Fruit fly (Drosophila melanogaster) whole organism, embryonic: ENCODE results near the gene Dic61B.
A peak's percentile ranks its signal among the peaks of the same experiment; 100 is the strongest.

ENCODE experiments used
- ATbp ChIP-seq: fragments of 200-800 bp; sonication (Bioruptor generic); optimal IDR thresholded peaks from 2 replicates; lab custom pipeline; 2017; ENCODE audit warnings: missing biosample characterization, mild to moderate bottlenecking, missing genetic modification characterization, missing genetic modification reagents
- CG10267 ChIP-seq: fragments of 200-800 bp; sonication (Bioruptor generic); optimal IDR thresholded peaks from 2 replicates; lab custom pipeline; 2018; ENCODE audit warnings: missing biosample characterization, mild to moderate bottlenecking, missing genetic modification characterization, moderate library complexity
- CG10654 ChIP-seq: fragments of 200-800 bp; sonication (Bioruptor generic); optimal IDR thresholded peaks from 2 replicates; lab custom pipeline; 2016; ENCODE audit warnings: missing biosample characterization, missing genetic modification characterization
- CG10979 ChIP-seq: fragments of 200-800 bp; sonication (Bioruptor generic); optimal IDR thresholded peaks from 2 replicates; lab custom pipeline; 2018; ENCODE audit warnings: missing biosample characterization, mild to moderate bottlenecking, missing genetic modification characterization, moderate library complexity
- CG15269 ChIP-seq: fragments of 200-800 bp; sonication (Bioruptor generic); optimal IDR thresholded peaks from 2 replicates; lab custom pipeline; 2018; ENCODE audit warnings: missing biosample characterization, mild to moderate bottlenecking, missing genetic modification characterization, moderate library complexity
- CG17802 ChIP-seq: fragments of 200-800 bp; sonication (Bioruptor generic); optimal IDR thresholded peaks from 2 replicates; lab custom pipeline; 2018; ENCODE audit warnings: missing biosample characterization, mild to moderate bottlenecking, missing genetic modification characterization, moderate library complexity
- CG17829 ChIP-seq: fragments of 200-800 bp; optimal IDR thresholded peaks from 2 replicates; lab custom pipeline; 2019; ENCODE audit warnings: missing biosample characterization, mild to moderate bottlenecking, missing genetic modification characterization, moderate library complexity
- CG2202 ChIP-seq: fragments of 200-800 bp; sonication (Bioruptor generic); optimal IDR thresholded peaks from 2 replicates; lab custom pipeline; 2018; ENCODE audit warnings: missing biosample characterization, mild to moderate bottlenecking, missing genetic modification characterization
- CG30403 ChIP-seq: fragments of 200-800 bp; sonication (Bioruptor generic); optimal IDR thresholded peaks from 3 replicates; lab custom pipeline; 2016; ENCODE audit warnings: missing biosample characterization, missing genetic modification characterization
- CG3407 ChIP-seq: fragments of 200-800 bp; sonication (Bioruptor generic); optimal IDR thresholded peaks from 2 replicates; lab custom pipeline; 2018; ENCODE audit warnings: missing biosample characterization, mild to moderate bottlenecking, missing genetic modification characterization
- CG4707 ChIP-seq: fragments of 200-800 bp; sonication (Bioruptor generic); optimal IDR thresholded peaks from 2 replicates; lab custom pipeline; 2018; ENCODE audit warnings: missing biosample characterization, mild to moderate bottlenecking, missing genetic modification characterization, moderate library complexity
- CG4820 ChIP-seq: fragments of 200-800 bp; sonication (Bioruptor generic); optimal IDR thresholded peaks from 3 replicates; lab custom pipeline; 2016; ENCODE audit warnings: missing biosample characterization, missing genetic modification characterization
- CG9437 ChIP-seq: fragments of 200-800 bp; sonication (Bioruptor generic); optimal IDR thresholded peaks from 2 replicates; lab custom pipeline; 2018; ENCODE audit warnings: missing biosample characterization, mild to moderate bottlenecking, missing genetic modification characterization
- CG9727 ChIP-seq: fragments of 200-800 bp; sonication (Bioruptor generic); optimal IDR thresholded peaks from 3 replicates; lab custom pipeline; 2017; ENCODE audit warnings: missing biosample characterization, mild to moderate bottlenecking, missing genetic modification characterization
- CG9797 ChIP-seq: fragments of 200-800 bp; sonication (Bioruptor generic); optimal IDR thresholded peaks from 3 replicates; lab custom pipeline; 2018; ENCODE audit warnings: missing biosample characterization, mild to moderate bottlenecking, missing genetic modification characterization
- CG9876 ChIP-seq: fragments of 200-800 bp; sonication (Bioruptor generic); optimal IDR thresholded peaks from 2 replicates; lab custom pipeline; 2016; ENCODE audit warnings: missing biosample characterization, missing genetic modification characterization
- D ChIP-seq, 2 experiments: fragments of 200-800 bp in 1 of 2; fragments of >200 bp in 1 of 2; sonication (Bioruptor generic) in 1 of 2; optimal IDR thresholded peaks; 2 replicates in 1 of 2; 3 replicates in 1 of 2; lab custom pipeline; 2017; ENCODE audit warnings: mild to moderate bottlenecking in 1 of 2, missing biosample characterization in 1 of 2, missing genetic modification characterization in 1 of 2, missing genetic modification reagents in 1 of 2
- Eip74EF ChIP-seq, 2 experiments: fragments of 200-800 bp in 1 of 2; fragments of >200 bp in 1 of 2; sonication (Bioruptor generic) in 1 of 2; optimal IDR thresholded peaks; 2 replicates each; lab custom pipeline; 2017 to 2019; ENCODE audit warnings: missing biosample characterization in 2 of 2, missing genetic modification characterization in 2 of 2, mild to moderate bottlenecking in 1 of 2, moderate library complexity in 1 of 2
- Gug ChIP-seq: fragments of 200-800 bp; sonication (Bioruptor generic); IDR thresholded peaks from 4 replicates; pipeline ENCODE4 v1.3.6; 2022; ENCODE audit warnings: missing biosample characterization, missing genetic modification characterization
- H2.0 ChIP-seq: fragments of 200-800 bp; sonication (Bioruptor generic); IDR thresholded peaks from 2 replicates; pipeline ENCODE4 v1.3.6; 2022; ENCODE audit warnings: missing biosample characterization, missing genetic modification characterization
- HHEX ChIP-seq: fragments of 200-800 bp; sonication (Bioruptor generic); optimal IDR thresholded peaks from 3 replicates; lab custom pipeline; 2017; ENCODE audit warnings: missing biosample characterization, mild to moderate bottlenecking, missing genetic modification characterization, missing genetic modification reagents
- HLH3B ChIP-seq: fragments of 200-800 bp; sonication (Bioruptor generic); IDR thresholded peaks from 2 replicates; pipeline ENCODE4 v1.3.6; 2022; ENCODE audit warnings: missing biosample characterization, missing genetic modification characterization
- Hr3 ChIP-seq: fragments of 200-800 bp; sonication (Bioruptor generic); optimal IDR thresholded peaks from 3 replicates; lab custom pipeline; 2016; ENCODE audit warnings: missing biosample characterization, missing genetic modification characterization
- NFAT ChIP-seq: fragments of 200-800 bp; sonication (Bioruptor generic); IDR thresholded peaks from 2 replicates; pipeline ENCODE4 v1.3.6; 2022; ENCODE audit warnings: missing biosample characterization, missing genetic modification characterization
- Ssrp ChIP-seq: fragments of 200-800 bp; sonication (Bioruptor generic); optimal IDR thresholded peaks from 2 replicates; lab custom pipeline; 2018; ENCODE audit warnings: missing biosample characterization, mild to moderate bottlenecking, missing genetic modification characterization, moderate library complexity
- Stat92E ChIP-seq, 3 experiments: fragments of >200 bp in 2 of 3; fragments of 200-800 bp in 1 of 3; sonication (Bioruptor generic) in 1 of 3; optimal IDR thresholded peaks; 2 replicates each; lab custom pipeline; 2017 to 2019; ENCODE audit warnings: missing biosample characterization in 3 of 3, missing genetic modification characterization in 3 of 3, mild to moderate bottlenecking in 1 of 3, moderate library complexity in 1 of 3
- abd-A ChIP-seq: fragments of 200-800 bp; sonication (Bioruptor generic); optimal IDR thresholded peaks from 3 replicates; lab custom pipeline; 2019; ENCODE audit warnings: missing biosample characterization, mild to moderate bottlenecking, missing genetic modification characterization, moderate library complexity
- az2 ChIP-seq: fragments of 200-800 bp; sonication (Bioruptor generic); optimal IDR thresholded peaks from 3 replicates; lab custom pipeline; 2016; ENCODE audit warnings: missing biosample characterization, missing genetic modification characterization
- cato ChIP-seq: fragments of 200-800 bp; sonication (Bioruptor generic); optimal IDR thresholded peaks from 2 replicates; lab custom pipeline; 2016; ENCODE audit warnings: missing biosample characterization, missing genetic modification characterization, borderline replicate concordance
- dan ChIP-seq: fragments of 200-800 bp; sonication (Bioruptor generic); IDR thresholded peaks from 2 replicates; pipeline ENCODE4 v1.3.6; 2022; ENCODE audit warnings: missing biosample characterization, missing genetic modification characterization
- danr ChIP-seq: fragments of 200-800 bp; sonication (Bioruptor generic); IDR thresholded peaks from 2 replicates; pipeline ENCODE4 v1.3.6; 2022; ENCODE audit warnings: missing biosample characterization, missing genetic modification characterization
- dysf ChIP-seq: fragments of 200-800 bp; sonication (Bioruptor generic); IDR thresholded peaks from 3 replicates; pipeline ENCODE4 v1.3.6; 2022; ENCODE audit warnings: missing biosample characterization, missing genetic modification characterization
- gsb-n ChIP-seq: fragments of 200-800 bp; sonication (Bioruptor generic); optimal IDR thresholded peaks from 3 replicates; lab custom pipeline; 2018; ENCODE audit warnings: missing biosample characterization, mild to moderate bottlenecking, missing genetic modification characterization
- lola ChIP-seq, 3 experiments: fragments of >200 bp in 2 of 3; fragments of 200-800 bp in 1 of 3; sonication (Bioruptor generic) in 1 of 3; optimal IDR thresholded peaks; 2 replicates each; lab custom pipeline; 2017 to 2019; ENCODE audit warnings: missing biosample characterization in 3 of 3, missing genetic modification characterization in 3 of 3, mild to moderate bottlenecking in 1 of 3, moderate library complexity in 1 of 3
- nerfin-1 ChIP-seq: fragments of 200-800 bp; sonication (Bioruptor generic); optimal IDR thresholded peaks from 3 replicates; lab custom pipeline; 2019; ENCODE audit warnings: missing biosample characterization, mild to moderate bottlenecking, missing genetic modification characterization, moderate library complexity
- nerfin-2 ChIP-seq: fragments of 200-800 bp; sonication (Bioruptor generic); IDR thresholded peaks from 2 replicates; pipeline ENCODE4 v1.3.6; 2022; ENCODE audit warnings: missing biosample characterization, missing genetic modification characterization; ENCODE audit not compliant: partially characterized antibody
- nmo ChIP-seq: fragments of 200-800 bp; sonication (Bioruptor generic); optimal IDR thresholded peaks from 2 replicates; lab custom pipeline; 2018; ENCODE audit warnings: missing biosample characterization, mild to moderate bottlenecking, missing genetic modification characterization, moderate library complexity
- pho ChIP-seq: fragments of 200-800 bp; sonication (Bioruptor generic); optimal IDR thresholded peaks from 2 replicates; lab custom pipeline; 2016; ENCODE audit warnings: missing biosample characterization, missing genetic modification characterization
- pita ChIP-seq: fragments of 200-800 bp; sonication (Bioruptor generic); optimal IDR thresholded peaks from 2 replicates; lab custom pipeline; 2017; ENCODE audit warnings: missing biosample characterization, mild to moderate bottlenecking, missing genetic modification characterization
- prd ChIP-seq, 3 experiments: fragments of >200 bp in 2 of 3; fragments of 200-800 bp in 1 of 3; sonication (Bioruptor generic) in 1 of 3; optimal IDR thresholded peaks in 2 of 3; IDR thresholded peaks in 1 of 3; 2 replicates in 2 of 3; 3 replicates in 1 of 3; pipeline versions ENCODE4 v1.3.6 to Lab custom; 2017 to 2022; ENCODE audit warnings: missing biosample characterization in 1 of 3, missing genetic modification characterization in 1 of 3
- sc ChIP-seq, 3 experiments: fragments of >200 bp in 2 of 3; fragments of 200-800 bp in 1 of 3; sonication (Bioruptor generic) in 1 of 3; optimal IDR thresholded peaks; 2 replicates in 2 of 3; 3 replicates in 1 of 3; lab custom pipeline; 2017; ENCODE audit warnings: mild to moderate bottlenecking in 1 of 3, missing biosample characterization in 1 of 3, missing genetic modification characterization in 1 of 3, missing genetic modification reagents in 1 of 3
- sens ChIP-seq: fragments of 200-800 bp; sonication (Bioruptor generic); peaks from one replicate; lab custom pipeline; 2016; ENCODE audit warnings: missing biosample characterization, missing genetic modification characterization
- ssp ChIP-seq: fragments of 200-800 bp; sonication (Bioruptor generic); IDR thresholded peaks from 2 replicates; pipeline ENCODE4 v1.3.6; 2022; ENCODE audit warnings: missing biosample characterization, missing genetic modification characterization
- tgo ChIP-seq: fragments of 200-800 bp; sonication (Bioruptor generic); IDR thresholded peaks from 3 replicates; pipeline ENCODE4 v1.3.6; 2022; ENCODE audit warnings: missing biosample characterization, missing genetic modification characterization
- unpg ChIP-seq: fragments of 200-800 bp; sonication (Bioruptor generic); optimal IDR thresholded peaks from 3 replicates; lab custom pipeline; 2018; ENCODE audit warnings: missing biosample characterization, mild to moderate bottlenecking, missing genetic modification characterization, moderate library complexity
- vvl ChIP-seq: fragments of 200-800 bp; sonication (Bioruptor generic); IDR thresholded peaks from 2 replicates; pipeline ENCODE4 v1.3.6; 2022; ENCODE audit warnings: missing biosample characterization, missing genetic modification characterization
- zfh1 ChIP-seq: fragments of 200-800 bp; sonication (Bioruptor generic); IDR thresholded peaks from 3 replicates; pipeline ENCODE4 v1.3.6; 2022; ENCODE audit warnings: missing biosample characterization, missing genetic modification characterization

Dic61B gene

DNA sequence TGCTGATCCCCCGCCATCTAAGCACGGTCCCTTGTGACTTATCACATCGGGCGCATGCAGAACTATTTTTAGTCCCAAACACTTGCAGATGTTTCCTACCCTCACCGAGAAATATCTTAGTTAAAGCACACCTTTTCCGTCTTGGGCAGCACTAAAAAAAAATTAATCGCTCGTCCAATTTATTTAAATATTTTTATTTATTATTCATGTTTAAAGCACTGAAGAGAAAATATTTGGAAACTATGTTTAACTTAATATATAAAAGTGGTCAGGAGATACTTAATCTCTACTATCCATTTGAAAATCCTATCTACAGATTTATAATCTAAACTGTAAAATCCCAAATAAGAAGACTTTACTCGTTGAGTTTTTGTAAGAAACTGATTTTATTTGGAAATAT is 42.5 kb downstream of the Dic61B start (continued):
- TF ChIP-seq CG4707 (GFP tag; lab: Kevin White, UChicago) (no peak), dan (GFP tag; lab: Robert Waterston, UW) (no peak), abd-A (no peak), zfh1 (peak; percentile 58; the same call in 2 of the 3 replicates), HHEX (GFP tag; lab: Kevin White, UChicago) (no peak), Ssrp (tag; lab: Kevin White, UChicago) (peak; percentile 62), CG10979 (peak; percentile 47), nerfin-1 (tag; lab: Kevin White, UChicago) (no peak), pita (GFP tag; lab: Kevin White, UChicago) (no peak), vvl (GFP tag; lab: Robert Waterston, UW) (no peak), unpg (peak; percentile 62), CG2202 (tag; lab: Kevin White, UChicago) (peak; percentile 43), nerfin-2 (GFP tag; lab: Robert Waterston, UW) (no peak), Stat92E (GFP tag; optimal IDR thresholded peaks at IDR 0.05; lab: Kevin White, UChicago) (no peak), H2.0 (GFP tag; lab: Robert Waterston, UW) (0 out of 2 replicates have a peak, but pooled peaks have one; percentile 2), tgo (peak; percentile 34; the same call in 2 of the 3 replicates), CG9797 (GFP tag; lab: Kevin White, UChicago) (no peak), D (optimal IDR thresholded peaks at IDR 0.05; lab: Kevin White, UChicago) (no peak), D (GFP tag; optimal IDR thresholded peaks at IDR 0.05; lab: Kevin White, UChicago) (peak; percentile 40), gsb-n (peak; percentile 39), HLH3B (GFP tag; lab: Robert Waterston, UW) (no peak; the same call in 1 of the 2 replicates), CG30403 (GFP tag; lab: Kevin White, UChicago) (peak; percentile 3), CG3407 (peak; percentile 4), CG17829 (tag; lab: Kevin White, UChicago) (peak; percentile 62), az2 (GFP tag; lab: Kevin White, UChicago) (peak; percentile 4), pho (GFP tag; lab: Kevin White, UChicago) (no peak), CG9727 (GFP tag; lab: Kevin White, UChicago) (peak; percentile 38), NFAT (GFP tag; lab: Robert Waterston, UW) (no peak), sens (GFP tag; lab: Kevin White, UChicago) (peak; percentile 71), Eip74EF (GFP tag; optimal IDR thresholded peaks at IDR 0.05; lab: Kevin White, UChicago) (peak in 1 of 2 experiments; percentile 44), nmo (GFP tag; lab: Kevin White, UChicago) (peak; percentile 66), CG15269 (tag; lab: Kevin White, UChicago) (peak; percentile 44), CG4820 (peak; percentile 9), Gug (no peak), Hr3 (peak; percentile 13), CG9437 (peak; percentile 28), ATbp (peak; percentile 10), ssp (GFP tag; lab: Robert Waterston, UW) (peak; percentile 27; the same call in 1 of the 2 replicates), cato (GFP tag; lab: Kevin White, UChicago) (peak; percentile 1), CG17802 (tag; lab: Kevin White, UChicago) (no peak), prd (optimal IDR thresholded peaks at IDR 0.05; lab: Kevin White, UChicago) (no peak), prd (GFP tag; IDR thresholded peaks at IDR 0.05; lab: Robert Waterston, UW) (no peak), CG10654 (peak; percentile 4), danr (peak; percentile 21; the same call in 1 of the 2 replicates), lola (GFP tag; optimal IDR thresholded peaks at IDR 0.05; lab: Kevin White, UChicago) (peak in 1 of 3 experiments; percentile 50), CG9876 (GFP tag; lab: Kevin White, UChicago) (no peak), CG10267 (tag; lab: Kevin White, UChicago) (peak; percentile 48), dysf (GFP tag; lab: Robert Waterston, UW) (peak; percentile 10; the same call in 1 of the 3 replicates), sc (optimal IDR thresholded peaks at IDR 0.05; lab: Kevin White, UChicago) (no peak), sc (GFP tag; optimal IDR thresholded peaks at IDR 0.05; lab: Kevin White, UChicago) (peak; percentile 2)
